Fruit fly (Drosophila melanogaster) whole organism, embryonic: ENCODE results near the gene Plc21C.

Experiments used
- CG11560 ChIP-seq: fragments of 200-800 bp; sonication (Bioruptor generic); IDR thresholded peaks from 3 replicates; pipeline ENCODE4 v1.3.6; 2022; ENCODE audit warnings: missing biosample characterization, missing genetic modification characterization
- CG11696 ChIP-seq: fragments of 200-800 bp; sonication (Bioruptor generic); IDR thresholded peaks from 2 replicates; pipeline ENCODE4 v1.3.6; 2022; ENCODE audit warnings: missing biosample characterization, missing genetic modification characterization
- CG13624 ChIP-seq: fragments of 200-800 bp; sonication (Bioruptor generic); optimal IDR thresholded peaks from 2 replicates; lab custom pipeline; 2016; ENCODE audit warnings: missing biosample characterization, missing genetic modification characterization
- CG13775 ChIP-seq: fragments of 200-800 bp; sonication (Bioruptor generic); optimal IDR thresholded peaks from 3 replicates; lab custom pipeline; 2017; ENCODE audit warnings: missing biosample characterization, mild to moderate bottlenecking, missing genetic modification characterization
- CG14710 ChIP-seq: fragments of 200-800 bp; sonication (Bioruptor generic); optimal IDR thresholded peaks from 3 replicates; lab custom pipeline; 2019; ENCODE audit warnings: missing biosample characterization, mild to moderate bottlenecking, missing genetic modification characterization, moderate library complexity
- CG15514 ChIP-seq: fragments of 200-800 bp; sonication (Bioruptor generic); optimal IDR thresholded peaks from 3 replicates; lab custom pipeline; 2017; ENCODE audit warnings: missing biosample characterization, missing genetic modification characterization, mild to moderate bottlenecking, moderate library complexity, missing genetic modification reagents
- CG16813 ChIP-seq: fragments of 200-800 bp; sonication (Bioruptor generic); IDR thresholded peaks from 3 replicates; pipeline ENCODE4 v1.3.6; 2022; ENCODE audit warnings: missing biosample characterization, missing genetic modification characterization; ENCODE audit not compliant: partially characterized antibody
- CG17385 ChIP-seq: fragments of 200-800 bp; sonication (Bioruptor generic); optimal IDR thresholded peaks from 3 replicates; lab custom pipeline; 2018; ENCODE audit warnings: missing biosample characterization, mild to moderate bottlenecking, missing genetic modification characterization
- CG17829 ChIP-seq: fragments of 200-800 bp; optimal IDR thresholded peaks from 2 replicates; lab custom pipeline; 2019; ENCODE audit warnings: missing biosample characterization, mild to moderate bottlenecking, missing genetic modification characterization, moderate library complexity
- CG18011 ChIP-seq: fragments of 200-800 bp; sonication (Bioruptor generic); optimal IDR thresholded peaks from 2 replicates; lab custom pipeline; 2017; ENCODE audit warnings: missing biosample characterization, missing genetic modification characterization, mild to moderate bottlenecking, moderate library complexity, missing genotype
- CG2889 ChIP-seq: fragments of 200-800 bp; sonication (Bioruptor generic); IDR thresholded peaks from 3 replicates; pipeline ENCODE4 v1.3.6; 2022; ENCODE audit warnings: missing biosample characterization, missing genetic modification characterization
- CG30431 ChIP-seq: fragments of 200-800 bp; sonication (Bioruptor generic); optimal IDR thresholded peaks from 2 replicates; lab custom pipeline; 2017; ENCODE audit warnings: missing biosample characterization, missing genetic modification characterization
- CG3065 ChIP-seq: fragments of 200-800 bp; sonication (Bioruptor generic); optimal IDR thresholded peaks from 2 replicates; lab custom pipeline; 2016; ENCODE audit warnings: missing biosample characterization, missing genetic modification characterization
- CG4730 ChIP-seq: fragments of 200-800 bp; sonication (Bioruptor generic); IDR thresholded peaks from 2 replicates; pipeline ENCODE4 v1.3.6; 2022; ENCODE audit warnings: missing biosample characterization, missing genetic modification characterization
- CG8281 ChIP-seq: fragments of 200-800 bp; sonication (Bioruptor generic); optimal IDR thresholded peaks from 2 replicates; lab custom pipeline; 2018; ENCODE audit warnings: missing biosample characterization, mild to moderate bottlenecking, missing genetic modification characterization, moderate library complexity
- Chrac-16 ChIP-seq: fragments of 200-800 bp; sonication (Bioruptor generic); optimal IDR thresholded peaks from 3 replicates; lab custom pipeline; 2016; ENCODE audit warnings: missing biosample characterization, missing genetic modification characterization
- D19A ChIP-seq: fragments of 200-800 bp; optimal IDR thresholded peaks from 3 replicates; lab custom pipeline; 2019; ENCODE audit warnings: missing biosample characterization, mild to moderate bottlenecking, missing genetic modification characterization, moderate library complexity
- Dip2 ChIP-seq: fragments of 200-800 bp; sonication (Bioruptor generic); IDR thresholded peaks from 2 replicates; pipeline ENCODE4 v1.3.6; 2022; ENCODE audit warnings: missing biosample characterization, missing genetic modification characterization
- H15 ChIP-seq: fragments of 200-800 bp; sonication (Bioruptor generic); IDR thresholded peaks from 3 replicates; pipeline ENCODE4 v1.3.6; 2022; ENCODE audit warnings: missing biosample characterization, missing genetic modification characterization
- H2.0 ChIP-seq: fragments of 200-800 bp; sonication (Bioruptor generic); IDR thresholded peaks from 2 replicates; pipeline ENCODE4 v1.3.6; 2022; ENCODE audit warnings: missing biosample characterization, missing genetic modification characterization
- HLH54F ChIP-seq: fragments of 200-800 bp; sonication (Bioruptor generic); optimal IDR thresholded peaks from 3 replicates; lab custom pipeline; 2016; ENCODE audit warnings: missing biosample characterization, missing genetic modification characterization
- Hsf ChIP-seq: fragments of 200-800 bp; sonication (Bioruptor generic); optimal IDR thresholded peaks from 3 replicates; lab custom pipeline; 2016; ENCODE audit warnings: missing biosample characterization, missing genetic modification characterization
- Mad ChIP-seq: fragments of 200-800 bp; sonication (Bioruptor generic); optimal IDR thresholded peaks from 2 replicates; lab custom pipeline; 2016; ENCODE audit warnings: missing biosample characterization, missing genetic modification characterization
- Max ChIP-seq: fragments of 200-800 bp; sonication (Bioruptor generic); optimal IDR thresholded peaks from 2 replicates; lab custom pipeline; 2016; ENCODE audit warnings: missing biosample characterization, mild to moderate bottlenecking, missing genetic modification characterization
- Meics ChIP-seq: fragments of 200-800 bp; sonication (Bioruptor generic); optimal IDR thresholded peaks from 2 replicates; lab custom pipeline; 2017; ENCODE audit warnings: missing biosample characterization, mild to moderate bottlenecking, missing genetic modification characterization
- Oaz ChIP-seq: fragments of 200-800 bp; sonication (Bioruptor generic); IDR thresholded peaks from 2 replicates; pipeline ENCODE4 v1.3.6; 2022; ENCODE audit warnings: missing biosample characterization, missing genetic modification characterization
- Oli ChIP-seq: fragments of 200-800 bp; sonication (Bioruptor generic); optimal IDR thresholded peaks from 2 replicates; lab custom pipeline; 2018; ENCODE audit warnings: missing biosample characterization, mild to moderate bottlenecking, missing genetic modification characterization, moderate library complexity
- Rx ChIP-seq: fragments of 200-800 bp; sonication (Bioruptor generic); IDR thresholded peaks from 2 replicates; pipeline ENCODE4 v1.3.6; 2022; ENCODE audit warnings: missing biosample characterization, missing genetic modification characterization
- Sox102F ChIP-seq: fragments of 200-800 bp; sonication (Bioruptor generic); optimal IDR thresholded peaks from 2 replicates; lab custom pipeline; 2018; ENCODE audit warnings: missing biosample characterization, mild to moderate bottlenecking, missing genetic modification characterization, moderate library complexity
- Sry-β ChIP-seq: fragments of 200-800 bp; sonication (Bioruptor generic); optimal IDR thresholded peaks from 2 replicates; lab custom pipeline; 2018; ENCODE audit warnings: missing biosample characterization, mild to moderate bottlenecking, missing genetic modification characterization, moderate library complexity
- Trl ChIP-seq, 3 experiments: fragments of >200 bp in 2 of 3; fragments of 200-800 bp in 1 of 3; sonication (Bioruptor generic) in 1 of 3; optimal IDR thresholded peaks; 2 replicates in 1 of 3; 3 replicates in 2 of 3; lab custom pipeline; 2016 to 2017; ENCODE audit warnings: missing biosample characterization in 1 of 3, missing genetic modification characterization in 1 of 3
- aop ChIP-seq: fragments of 200-800 bp; sonication (Bioruptor generic); IDR thresholded peaks from 2 replicates; pipeline ENCODE4 v1.3.6; 2022; ENCODE audit warnings: missing biosample characterization, missing genetic modification characterization
- ash1 ChIP-seq: fragments of 200-800 bp; sonication (Bioruptor generic); optimal IDR thresholded peaks from 2 replicates; lab custom pipeline; 2018; ENCODE audit warnings: missing biosample characterization, mild to moderate bottlenecking, missing genetic modification characterization
- chif ChIP-seq, 2 experiments: fragments of 200-800 bp; sonication (Bioruptor generic); optimal IDR thresholded peaks; 3 replicates each; lab custom pipeline; 2016; ENCODE audit warnings: missing biosample characterization in 2 of 2, missing genetic modification characterization in 2 of 2
- chm ChIP-seq: fragments of 200-800 bp; sonication (Bioruptor generic); IDR thresholded peaks from 2 replicates; pipeline ENCODE4 v1.3.6; 2022; ENCODE audit warnings: missing biosample characterization, missing genetic modification characterization
- disco-r ChIP-seq: fragments of 200-800 bp; sonication (Bioruptor generic); optimal IDR thresholded peaks from 2 replicates; lab custom pipeline; 2016; ENCODE audit warnings: missing biosample characterization, missing genetic modification characterization
- fd96Cb ChIP-seq: fragments of 200-800 bp; sonication (Bioruptor generic); optimal IDR thresholded peaks from 2 replicates; lab custom pipeline; 2018; ENCODE audit warnings: missing biosample characterization, mild to moderate bottlenecking, missing genetic modification characterization, moderate library complexity
- h ChIP-seq: fragments of >200 bp; optimal IDR thresholded peaks from 2 replicates; lab custom pipeline; 2017
- kah ChIP-seq: fragments of 200-800 bp; sonication (Bioruptor generic); optimal IDR thresholded peaks from 2 replicates; lab custom pipeline; 2018; ENCODE audit warnings: missing biosample characterization, mild to moderate bottlenecking, missing genetic modification characterization
- knrl ChIP-seq: fragments of 200-800 bp; sonication (Bioruptor generic); IDR thresholded peaks from 3 replicates; pipeline ENCODE4 v1.3.6; 2022; ENCODE audit warnings: missing biosample characterization, missing genetic modification characterization; ENCODE audit not compliant: partially characterized antibody
- lilli ChIP-seq: fragments of 200-800 bp; sonication (Bioruptor generic); optimal IDR thresholded peaks from 3 replicates; lab custom pipeline; 2016; ENCODE audit warnings: missing biosample characterization, missing genetic modification characterization
- luna ChIP-seq: fragments of 200-800 bp; sonication (Bioruptor generic); optimal IDR thresholded peaks from 2 replicates; lab custom pipeline; 2016; ENCODE audit warnings: missing biosample characterization, missing genetic modification characterization
- nmo ChIP-seq: fragments of 200-800 bp; sonication (Bioruptor generic); optimal IDR thresholded peaks from 2 replicates; lab custom pipeline; 2018; ENCODE audit warnings: missing biosample characterization, mild to moderate bottlenecking, missing genetic modification characterization, moderate library complexity
- prd ChIP-seq, 3 experiments: fragments of >200 bp in 2 of 3; fragments of 200-800 bp in 1 of 3; sonication (Bioruptor generic) in 1 of 3; optimal IDR thresholded peaks in 2 of 3; IDR thresholded peaks in 1 of 3; 2 replicates in 2 of 3; 3 replicates in 1 of 3; pipeline versions ENCODE4 v1.3.6 to Lab custom; 2017 to 2022; ENCODE audit warnings: missing biosample characterization in 1 of 3, missing genetic modification characterization in 1 of 3
- psq ChIP-seq: fragments of 200-800 bp; sonication (Bioruptor generic); optimal IDR thresholded peaks from 2 replicates; lab custom pipeline; 2017; ENCODE audit warnings: missing biosample characterization, missing genetic modification characterization
- sc ChIP-seq, 3 experiments: fragments of >200 bp in 2 of 3; fragments of 200-800 bp in 1 of 3; sonication (Bioruptor generic) in 1 of 3; optimal IDR thresholded peaks; 2 replicates in 2 of 3; 3 replicates in 1 of 3; lab custom pipeline; 2017; ENCODE audit warnings: mild to moderate bottlenecking in 1 of 3, missing biosample characterization in 1 of 3, missing genetic modification characterization in 1 of 3, missing genetic modification reagents in 1 of 3
- schlank ChIP-seq: fragments of 200-800 bp; sonication (Bioruptor generic); optimal IDR thresholded peaks from 2 replicates; lab custom pipeline; 2018; ENCODE audit warnings: missing biosample characterization, mild to moderate bottlenecking, missing genetic modification characterization
- seq ChIP-seq: fragments of 200-800 bp; sonication (Bioruptor generic); IDR thresholded peaks from 2 replicates; pipeline ENCODE4 v1.3.6; 2022; ENCODE audit warnings: missing biosample characterization, missing genetic modification characterization
- ttk ChIP-seq: fragments of 200-800 bp; sonication (Bioruptor generic); IDR thresholded peaks from 2 replicates; pipeline ENCODE4 v2.1.2; 2022; ENCODE audit warnings: missing biosample characterization, missing genetic modification characterization
- wor ChIP-seq: fragments of 200-800 bp; sonication (Bioruptor generic); IDR thresholded peaks from 2 replicates; pipeline ENCODE4 v1.3.6; 2022; ENCODE audit warnings: missing biosample characterization, missing genetic modification characterization

Gene Plc21C

dm6 chr2L:285596-286023, 20.1 kb upstream of the Plc21C start (continued):
- no peak for TF ChIP-seq Dip2 (GFP tag; lab: Robert Waterston, UW)
- TF ChIP-seq CG16813 (GFP tag; lab: Robert Waterston, UW), result no peak
- TF ChIP-seq schlank (tag; lab: Kevin White, UChicago), result no peak
- TF ChIP-seq CG17385, result peak; percentile 48
- peak; percentile 52 for TF ChIP-seq Oli (tag; lab: Kevin White, UChicago)
- peak; percentile 60 for TF ChIP-seq CG3065 (GFP tag; lab: Kevin White, UChicago)
- peak; percentile 19 for TF ChIP-seq Chrac-16 (GFP tag; lab: Kevin White, UChicago)
- peak; percentile 3 for TF ChIP-seq CG13775 (GFP tag; lab: Kevin White, UChicago)
- no peak for TF ChIP-seq aop (GFP tag; lab: Robert Waterston, UW)
- peak; percentile 79 for TF ChIP-seq ttk (GFP tag; lab: Robert Waterston, UW)
- TF ChIP-seq psq (GFP tag; lab: Kevin White, UChicago), result no peak
- TF ChIP-seq CG8281 (tag; lab: Kevin White, UChicago), result no peak
- peak; percentile 46 for TF ChIP-seq nmo (GFP tag; lab: Kevin White, UChicago)
- peak; percentile 62 for TF ChIP-seq D19A (tag; lab: Kevin White, UChicago)
- no peak for TF ChIP-seq CG11560 (tag; lab: Robert Waterston, UW)
- no peak for TF ChIP-seq Trl (optimal IDR thresholded peaks at IDR 0.05; lab: Kevin White, UChicago)
- TF ChIP-seq Trl (GFP tag; optimal IDR thresholded peaks at IDR 0.05; lab: Kevin White, UChicago), result peak; percentile 54
- no peak for TF ChIP-seq Rx
- TF ChIP-seq Sox102F, result peak; percentile 46
- TF ChIP-seq Mad (GFP tag; lab: Kevin White, UChicago), result peak; percentile 33
- TF ChIP-seq Hsf (GFP tag; lab: Kevin White, UChicago), result peak; percentile 28
- TF ChIP-seq sc (optimal IDR thresholded peaks at IDR 0.05; lab: Kevin White, UChicago), result no peak
- TF ChIP-seq sc (GFP tag; optimal IDR thresholded peaks at IDR 0.05; lab: Kevin White, UChicago), result no peak
- no peak for TF ChIP-seq CG11696 (GFP tag; lab: Robert Waterston, UW)
- peak; percentile 65 for TF ChIP-seq chm (GFP tag; lab: Robert Waterston, UW)
- TF ChIP-seq Max, result peak; percentile 0
- peak; percentile 72 for TF ChIP-seq Meics (GFP tag; lab: Kevin White, UChicago)
- peak; percentile 27 for TF ChIP-seq kah (GFP tag; lab: Kevin White, UChicago)
- no peak for TF ChIP-seq CG4730 (GFP tag; lab: Robert Waterston, UW)
- no peak for TF ChIP-seq disco-r (GFP tag; lab: Kevin White, UChicago)
- TF ChIP-seq H2.0, result peak; percentile 36; the same call in 1 of the 2 replicates
- peak; percentile 22 for TF ChIP-seq fd96Cb (tag; lab: Kevin White, UChicago)
- TF ChIP-seq prd (optimal IDR thresholded peaks at IDR 0.05; lab: Kevin White, UChicago), result no peak
- no peak for TF ChIP-seq prd (GFP tag; IDR thresholded peaks at IDR 0.05; lab: Robert Waterston, UW)
- TF ChIP-seq seq (GFP tag; lab: Robert Waterston, UW), result peak; percentile 62; the same call in 1 of the 2 replicates
- TF ChIP-seq HLH54F (GFP tag; lab: Kevin White, UChicago), result peak; percentile 2
- no peak for TF ChIP-seq CG30431
- TF ChIP-seq knrl (GFP tag; lab: Robert Waterston, UW), result peak; percentile 26; the same call in 1 of the 3 replicates
- no peak for TF ChIP-seq CG2889 (GFP tag; lab: Robert Waterston, UW)
- TF ChIP-seq CG15514 (GFP tag; lab: Kevin White, UChicago), result peak; percentile 97
- TF ChIP-seq chif (GFP tag; optimal IDR thresholded peaks at IDR 0.05; lab: Kevin White, UChicago), result peak; percentile 21 to 25
- TF ChIP-seq CG13624 (GFP tag; lab: Kevin White, UChicago), result peak; percentile 42
- no peak for TF ChIP-seq wor (GFP tag; lab: Robert Waterston, UW)
- TF ChIP-seq CG17829, result peak; percentile 63
- TF ChIP-seq H15 (GFP tag; lab: Robert Waterston, UW), result no peak
- peak; percentile 6 for TF ChIP-seq Sry-β
- TF ChIP-seq lilli (GFP tag; lab: Kevin White, UChicago), result peak; percentile 70
- TF ChIP-seq ash1, result no peak
- TF ChIP-seq h (lab: Kevin White, UChicago), result no peak
- no peak for TF ChIP-seq CG18011 (GFP tag; lab: Kevin White, UChicago)
- peak; percentile 65 for TF ChIP-seq CG14710
- no peak for TF ChIP-seq Oaz
- TF ChIP-seq luna (GFP tag; lab: Kevin White, UChicago), result peak; percentile 20
